Fruit fly (Drosophila melanogaster): ENCODE measurements around the gene Smvt.

- TF ChIP-seq Abd-B (GFP tag; optimal IDR thresholded peaks at IDR 0.05): no peak
- no peak for TF ChIP-seq fru (GFP tag; optimal IDR thresholded peaks at IDR 0.05)
- TF ChIP-seq psq (GFP tag; optimal IDR thresholded peaks at IDR 0.05): no peak
- TF ChIP-seq Myc (optimal IDR thresholded peaks at IDR 0.05): peak; percentile 38
- no peak for TF ChIP-seq GATAd (GFP tag; optimal IDR thresholded peaks at IDR 0.05)
- no peak for TF ChIP-seq tai (GFP tag; optimal IDR thresholded peaks at IDR 0.05)
Measured at dm6 chr3R:31736776-31737175, 24.6 kb downstream of the Smvt start, which contains the start of the genes CstF50 and CG11563.

Measured in whole organism, wandering third instar larva.